Fruit fly (Drosophila melanogaster): ENCODE data around the gene Mur18B.
A peak's percentile ranks its signal among the peaks of the same experiment; 100 is the strongest.

Mur18B gene

dm6 chrX:19249339-19249738, 36.3 kb downstream of the Mur18B start:
- no peak for TF ChIP-seq EcR (GFP tag; optimal IDR thresholded peaks at IDR 0.05)
- no peak for TF ChIP-seq Pif1A (GFP tag; optimal IDR thresholded peaks at IDR 0.05)
- no peak for TF ChIP-seq CG8159 (tag; optimal IDR thresholded peaks at IDR 0.05)
- TF ChIP-seq CG34367 (tag; optimal IDR thresholded peaks at IDR 0.05): no peak
- TF ChIP-seq CG12605 (GFP tag; IDR thresholded peaks at IDR 0.05): no peak
- no peak for TF ChIP-seq Pif1B (GFP tag; optimal IDR thresholded peaks at IDR 0.05)
- TF ChIP-seq CG9948 (tag; optimal IDR thresholded peaks at IDR 0.05): no peak
- no peak for TF ChIP-seq CG32121 (GFP tag; IDR thresholded peaks at IDR 0.05)

DNA sequence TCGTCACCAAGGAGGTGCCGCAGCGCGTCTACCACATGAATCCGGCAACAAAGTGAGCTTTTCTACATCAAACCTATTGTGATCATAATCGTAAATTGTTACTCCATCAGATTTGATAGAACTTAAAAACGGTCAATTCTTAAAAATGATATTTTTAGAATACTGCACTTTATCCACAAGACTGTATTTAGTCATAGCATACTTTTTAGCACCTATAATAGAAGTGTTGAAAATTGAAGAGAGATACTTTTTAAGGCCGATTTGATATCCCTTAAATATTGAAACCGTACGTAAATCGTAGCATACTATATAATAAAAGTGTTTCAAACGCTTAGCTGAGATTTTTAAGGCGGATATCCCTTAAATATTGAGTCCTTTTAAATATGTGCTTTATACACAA, 37.1 kb downstream of the Mur18B start:
- TF ChIP-seq CG17806 (tag; optimal IDR thresholded peaks at IDR 0.05): no peak
- no peak for TF ChIP-seq CG13204 (GFP tag; optimal IDR thresholded peaks at IDR 0.05)
- TF ChIP-seq CG14655 (GFP tag; optimal IDR thresholded peaks at IDR 0.05): no peak
- TF ChIP-seq D1 (tag; optimal IDR thresholded peaks at IDR 0.05): no peak
- TF ChIP-seq Pif1B (GFP tag; optimal IDR thresholded peaks at IDR 0.05): no peak
- TF ChIP-seq CG8301 (tag; optimal IDR thresholded peaks at IDR 0.05): no peak
- no peak for TF ChIP-seq Ets98B (GFP tag; IDR thresholded peaks at IDR 0.05)
- no peak for TF ChIP-seq CG34367 (tag; optimal IDR thresholded peaks at IDR 0.05)

- TF ChIP-seq D1 (tag; optimal IDR thresholded peaks at IDR 0.05) (no peak), Ets98B (GFP tag; IDR thresholded peaks at IDR 0.05) (no peak), CG4496 (GFP tag; IDR thresholded peaks at IDR 0.05) (no peak), CG32121 (GFP tag; IDR thresholded peaks at IDR 0.05) (no peak), CG15710 (tag; optimal IDR thresholded peaks at IDR 0.05) (no peak), CG34367 (tag; optimal IDR thresholded peaks at IDR 0.05) (no peak), fd96Ca (GFP tag; IDR thresholded peaks at IDR 0.05) (no peak), CG10348 (GFP tag; IDR thresholded peaks at IDR 0.05) (no peak), CG17806 (tag; optimal IDR thresholded peaks at IDR 0.05) (no peak), gl (tag; optimal IDR thresholded peaks at IDR 0.05) (no peak), EcR (GFP tag; optimal IDR thresholded peaks at IDR 0.05) (no peak), CG9948 (tag; optimal IDR thresholded peaks at IDR 0.05) (no peak), CG8301 (tag; optimal IDR thresholded peaks at IDR 0.05) (no peak), Pif1A (GFP tag; optimal IDR thresholded peaks at IDR 0.05) (no peak), Snoo (tag; optimal IDR thresholded peaks at IDR 0.05) (no peak)
Measured at dm6 chrX:19259802-19260695, 47.0 kb downstream of the Mur18B start.

DNA sequence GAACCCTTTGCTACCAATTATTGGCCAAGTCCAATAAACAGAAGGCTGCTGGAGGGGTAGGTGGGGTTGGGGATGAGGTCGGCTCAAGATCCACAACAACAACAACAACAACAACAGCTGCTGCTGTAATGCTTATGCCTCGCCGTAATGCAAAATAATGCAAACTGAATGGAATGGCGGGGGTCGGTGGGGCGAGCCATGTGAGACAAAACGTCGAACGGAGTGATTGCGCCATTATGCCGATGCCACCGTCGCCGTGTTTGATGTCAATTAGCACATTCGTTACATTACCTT, 47.6 kb downstream of the Mur18B start:
- TF ChIP-seq CG32121 (GFP tag; IDR thresholded peaks at IDR 0.05): no peak
- no peak for TF ChIP-seq CG14655 (GFP tag; optimal IDR thresholded peaks at IDR 0.05)
- no peak for TF ChIP-seq Pif1B (GFP tag; optimal IDR thresholded peaks at IDR 0.05)
- TF ChIP-seq CG8159 (tag; optimal IDR thresholded peaks at IDR 0.05): no peak
- TF ChIP-seq CG9948 (tag; optimal IDR thresholded peaks at IDR 0.05): no peak
- TF ChIP-seq gl (tag; optimal IDR thresholded peaks at IDR 0.05): no peak
- no peak for TF ChIP-seq CG34367 (tag; optimal IDR thresholded peaks at IDR 0.05)
- no peak for TF ChIP-seq CG4496 (GFP tag; IDR thresholded peaks at IDR 0.05)
- no peak for TF ChIP-seq CG8301 (tag; optimal IDR thresholded peaks at IDR 0.05)
- no peak for TF ChIP-seq EcR (GFP tag; optimal IDR thresholded peaks at IDR 0.05)

DNA sequence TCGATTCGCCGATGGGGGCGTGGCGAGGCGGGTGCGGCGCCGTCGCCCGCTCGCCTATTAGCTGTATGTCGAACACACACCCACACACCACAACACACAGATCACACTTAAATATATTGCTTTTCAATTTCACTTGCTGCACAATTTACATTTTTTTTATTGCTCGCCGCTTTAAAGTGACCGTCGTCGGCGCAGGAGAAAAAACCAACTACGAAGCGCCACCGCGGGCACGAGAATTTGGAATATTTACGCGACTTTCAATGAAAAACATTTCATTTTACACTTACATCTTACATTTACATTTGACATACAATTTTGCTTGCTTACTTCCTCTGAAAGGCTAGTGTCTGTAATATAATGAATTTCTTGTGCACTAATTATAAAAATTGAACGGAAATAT, 48.0 kb downstream of the Mur18B start, which contains the start of gene rictor:
Gene rictor, minus strand, starts transcription at position 170 of the 400 bp plus-strand sequence.
- no peak for TF ChIP-seq CG13204 (GFP tag; optimal IDR thresholded peaks at IDR 0.05)
- TF ChIP-seq CG4496 (GFP tag; IDR thresholded peaks at IDR 0.05): no peak
- TF ChIP-seq CG34367 (tag; optimal IDR thresholded peaks at IDR 0.05): no peak
- TF ChIP-seq D1 (tag; optimal IDR thresholded peaks at IDR 0.05): no peak
- no peak for TF ChIP-seq CG12605 (GFP tag; IDR thresholded peaks at IDR 0.05)
- no peak for TF ChIP-seq Pif1B (GFP tag; optimal IDR thresholded peaks at IDR 0.05)
- no peak for TF ChIP-seq rn (GFP tag; IDR thresholded peaks at IDR 0.05)
- no peak for TF ChIP-seq Snoo (tag; optimal IDR thresholded peaks at IDR 0.05)
- TF ChIP-seq CG9948 (tag; optimal IDR thresholded peaks at IDR 0.05): no peak
- TF ChIP-seq CG15710 (tag; optimal IDR thresholded peaks at IDR 0.05): no peak
- no peak for TF ChIP-seq CG32121 (GFP tag; IDR thresholded peaks at IDR 0.05)
- TF ChIP-seq CG17806 (tag; optimal IDR thresholded peaks at IDR 0.05): no peak
- no peak for TF ChIP-seq fd96Ca (GFP tag; IDR thresholded peaks at IDR 0.05)
- no peak for TF ChIP-seq Pif1A (GFP tag; optimal IDR thresholded peaks at IDR 0.05)
- no peak for TF ChIP-seq CG10348 (GFP tag; IDR thresholded peaks at IDR 0.05)
- no peak for TF ChIP-seq CG8301 (tag; optimal IDR thresholded peaks at IDR 0.05)
- TF ChIP-seq CG8159 (tag; optimal IDR thresholded peaks at IDR 0.05): no peak
- no peak for TF ChIP-seq gl (tag; optimal IDR thresholded peaks at IDR 0.05)

DNA sequence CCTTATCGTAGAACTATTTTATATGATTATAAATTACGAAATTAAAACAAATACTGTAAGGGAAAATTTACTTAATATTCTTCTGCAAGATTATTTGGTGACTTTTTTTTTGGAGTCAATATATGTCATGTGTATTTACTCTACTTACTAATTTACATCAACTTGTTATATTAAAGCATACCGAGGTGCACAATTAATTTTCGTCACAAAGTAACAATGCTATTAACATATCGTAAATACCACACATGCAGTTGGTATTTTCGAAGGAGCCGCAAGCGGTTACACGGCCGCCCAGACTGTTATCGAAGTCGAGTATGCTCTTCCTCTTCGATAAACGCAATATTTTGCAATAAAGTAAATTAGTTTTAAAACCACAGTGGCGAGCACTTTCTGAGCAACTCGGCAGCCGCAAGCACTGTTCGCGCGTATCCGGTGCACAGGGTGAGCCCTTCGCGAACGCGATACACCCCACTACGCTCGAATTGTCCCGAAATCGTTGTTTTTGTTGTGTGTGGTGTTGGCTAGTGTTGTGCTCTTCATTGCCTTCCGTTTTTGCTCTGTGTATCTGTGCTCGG, 48.6 kb downstream of the Mur18B start, which contains the start of gene Vav:
Gene Vav, plus strand, starts transcription at position 293 of the 575 bp plus-strand sequence.
- 0 out of 2 replicates have a peak, but pooled peaks have one; percentile 22 for TF ChIP-seq Ets98B (GFP tag; IDR thresholded peaks at IDR 0.05)
- TF ChIP-seq EcR (GFP tag; optimal IDR thresholded peaks at IDR 0.05): peak; percentile 16
- 0 out of 2 replicates have a peak, but pooled peaks have one; percentile 32 for TF ChIP-seq CG32121 (GFP tag; IDR thresholded peaks at IDR 0.05)
- no peak for TF ChIP-seq Pif1A (GFP tag; optimal IDR thresholded peaks at IDR 0.05)
